Worm (Caenorhabditis elegans): ENCODE results near the gene T22C8.6.

T22C8.6 gene

ce11 chrII:8610585-8610984 lies 19.5 kb downstream of the T22C8.6 start:
- TF ChIP-seq blmp-1 (tag; optimal IDR thresholded peaks at IDR 0.05; ENCODE audit: insufficient read depth) (no peak), dmd-4 (tag; optimal IDR thresholded peaks at IDR 0.05) (no peak), C34F6.9 (tag; optimal IDR thresholded peaks at IDR 0.05) (no peak), lin-11 (tag; optimal IDR thresholded peaks at IDR 0.05) (no peak), lin-39 (tag; optimal IDR thresholded peaks at IDR 0.05) (no peak), unc-55 (GFP tag; optimal IDR thresholded peaks at IDR 0.05) (no peak), lin-13 (GFP tag; optimal IDR thresholded peaks at IDR 0.05) (no peak), elt-1 (tag; optimal IDR thresholded peaks at IDR 0.05) (no peak), mdl-1 (tag; optimal IDR thresholded peaks at IDR 0.05) (no peak), skn-1 (tag; optimal IDR thresholded peaks at IDR 0.05) (no peak), sma-3 (GFP tag; optimal IDR thresholded peaks at IDR 0.05) (no peak), fos-1 (tag; optimal IDR thresholded peaks at IDR 0.05) (no peak), crh-2 (tag; optimal IDR thresholded peaks at IDR 0.05) (no peak), ceh-16 (tag; optimal IDR thresholded peaks at IDR 0.05) (no peak), elt-3 (tag; optimal IDR thresholded peaks at IDR 0.05) (no peak), nhr-6 (tag; optimal IDR thresholded peaks at IDR 0.05) (no peak), ama-1 (optimal IDR thresholded peaks at IDR 0.05) (no peak), sem-4 (tag; optimal IDR thresholded peaks at IDR 0.05) (no peak), nhr-25 (tag; optimal IDR thresholded peaks at IDR 0.05) (no peak), nhr-12 (tag; optimal IDR thresholded peaks at IDR 0.05) (no peak)

- TF ChIP-seq ceh-16 (tag; optimal IDR thresholded peaks at IDR 0.05) (no peak), dmd-4 (tag; optimal IDR thresholded peaks at IDR 0.05) (no peak)
These were observed 20.0 kb downstream of the T22C8.6 start, which contains the start of gene F28C6.9 for ce11 chrII:8610085-8610484. Gene F28C6.9, minus strand, starts transcription at chrII:8610185.

DNA sequence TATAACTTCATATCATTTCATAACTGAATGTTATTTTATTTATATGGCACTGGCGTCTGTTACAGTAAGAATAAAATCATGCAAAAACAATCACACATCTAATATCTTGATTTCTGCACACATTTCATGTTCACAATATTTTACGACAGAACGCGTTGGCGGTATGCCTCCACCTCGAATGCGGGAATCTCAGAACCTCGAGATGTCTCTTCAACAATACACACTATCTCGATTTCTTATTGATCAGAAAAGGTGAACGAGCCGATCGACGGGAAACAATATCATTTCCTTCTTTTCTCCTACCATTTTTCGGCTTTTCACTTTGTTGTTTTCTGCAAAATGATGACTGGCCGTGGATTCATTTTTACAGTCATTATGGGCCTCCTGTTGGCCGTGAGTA lies 22.4 kb downstream of the T22C8.6 start, which contains the start of gene F28C6.10:
Gene F28C6.10 (plus strand): TSS at position 301 of the 400 bp plus-strand sequence.
- TF ChIP-seq egl-27 (tag; optimal IDR thresholded peaks at IDR 0.05) = no peak
- no peak for TF ChIP-seq mab-5 (tag; optimal IDR thresholded peaks at IDR 0.05)
- no peak for TF ChIP-seq mbf-1 (tag; optimal IDR thresholded peaks at IDR 0.05)
- TF ChIP-seq lin-13 (GFP tag; optimal IDR thresholded peaks at IDR 0.05) = no peak
- TF ChIP-seq Y55F3AM.14 (GFP tag; optimal IDR thresholded peaks at IDR 0.05) = no peak
- TF ChIP-seq nhr-21 (tag; optimal IDR thresholded peaks at IDR 0.05) = no peak
- no peak for TF ChIP-seq lin-11 (tag; optimal IDR thresholded peaks at IDR 0.05)
- TF ChIP-seq lsy-2 (tag; optimal IDR thresholded peaks at IDR 0.05) = no peak
- TF ChIP-seq mdl-1 (tag; optimal IDR thresholded peaks at IDR 0.05) = no peak
- TF ChIP-seq nhr-23 (tag; optimal IDR thresholded peaks at IDR 0.05) = no peak
- no peak for TF ChIP-seq zag-1 (tag; optimal IDR thresholded peaks at IDR 0.05)
- TF ChIP-seq C34F6.9 (tag; optimal IDR thresholded peaks at IDR 0.05) = no peak

DNA sequence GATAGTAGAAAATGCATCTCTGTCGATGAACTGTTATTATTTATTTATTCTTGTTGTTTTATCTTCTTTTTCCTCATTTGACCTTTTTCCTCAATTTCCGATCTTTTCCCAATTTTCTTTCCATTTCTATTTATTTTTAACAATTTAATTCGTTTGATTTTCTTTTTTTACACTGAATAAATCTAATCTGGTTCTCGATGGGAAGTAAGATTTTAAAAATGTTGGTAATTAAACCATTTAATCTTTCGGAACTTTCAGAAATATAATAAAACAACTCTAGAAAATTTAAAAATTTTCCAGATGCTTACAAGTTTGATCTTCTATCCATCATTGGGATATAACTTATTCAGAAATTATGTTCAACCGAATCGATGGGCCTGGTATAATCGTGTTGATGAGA lies 23.5 kb downstream of the T22C8.6 start, which contains the start of gene F28C6.8:
Gene F28C6.8 (plus strand): TSS at position 301 of the 400 bp plus-strand sequence.
- TF ChIP-seq mab-5 (tag; optimal IDR thresholded peaks at IDR 0.05) = no peak
- no peak for TF ChIP-seq ztf-11 (tag; optimal IDR thresholded peaks at IDR 0.05)
- TF ChIP-seq crh-2 (tag; optimal IDR thresholded peaks at IDR 0.05) = no peak
- TF ChIP-seq C34F6.9 (tag; optimal IDR thresholded peaks at IDR 0.05) = no peak
- TF ChIP-seq ama-1 (optimal IDR thresholded peaks at IDR 0.05) = no peak
- no peak for TF ChIP-seq nhr-77 (tag; optimal IDR thresholded peaks at IDR 0.05)
- no peak for TF ChIP-seq lin-11 (tag; optimal IDR thresholded peaks at IDR 0.05)
- no peak for TF ChIP-seq nhr-21 (tag; optimal IDR thresholded peaks at IDR 0.05)
- no peak for TF ChIP-seq ceh-16 (tag; optimal IDR thresholded peaks at IDR 0.05)
- TF ChIP-seq nhr-6 (tag; optimal IDR thresholded peaks at IDR 0.05) = no peak
- no peak for TF ChIP-seq lin-13 (GFP tag; optimal IDR thresholded peaks at IDR 0.05)
- TF ChIP-seq R02D3.7 (tag; optimal IDR thresholded peaks at IDR 0.05) = no peak
- no peak for TF ChIP-seq peb-1 (tag; optimal IDR thresholded peaks at IDR 0.05)
- no peak for TF ChIP-seq elt-3 (tag; optimal IDR thresholded peaks at IDR 0.05)

DNA sequence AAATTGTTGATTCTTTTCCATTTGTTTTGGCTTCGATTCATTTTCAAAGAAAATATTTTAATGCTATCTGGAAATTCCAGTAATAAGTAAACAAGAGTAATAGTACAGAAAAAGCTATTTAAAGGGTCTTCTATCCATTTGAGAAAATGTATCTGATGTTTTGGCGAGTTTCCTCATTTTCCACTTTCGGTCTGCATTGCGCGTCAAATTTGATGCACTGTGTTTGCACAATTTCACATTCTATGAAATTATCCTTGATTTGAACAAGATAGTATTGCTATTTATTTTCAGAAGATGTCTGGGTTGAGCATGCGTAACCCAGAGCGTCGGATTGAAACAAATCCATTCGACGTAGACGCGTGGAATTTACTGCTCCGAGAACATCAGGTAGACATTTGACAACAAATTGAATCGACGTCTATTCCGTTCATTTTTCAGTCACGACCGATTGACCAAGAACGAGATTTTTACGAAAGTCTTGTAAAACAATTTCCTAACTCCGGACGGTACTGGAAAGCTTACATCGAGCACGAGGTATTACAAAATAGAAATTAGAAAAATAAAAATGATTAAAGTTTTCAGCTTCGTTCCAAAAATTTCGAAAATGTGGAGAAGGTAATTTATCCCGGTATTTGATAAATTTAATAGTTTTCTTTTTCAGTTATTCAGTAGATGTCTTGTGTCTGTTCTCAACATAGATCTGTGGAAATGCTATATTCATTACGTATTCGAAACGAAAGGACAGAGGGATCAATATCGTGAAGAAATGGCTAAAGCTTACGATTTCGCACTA lies 26.3 kb downstream of the T22C8.6 start, which contains the start of gene suf-1:
Gene suf-1 (plus strand): TSS at position 280 of the 793 bp plus-strand sequence.
- TF ChIP-seq fos-1 (tag; optimal IDR thresholded peaks at IDR 0.05) (peak; percentile 9), lin-13 (GFP tag; optimal IDR thresholded peaks at IDR 0.05) (peak; percentile 33), nhr-129 (tag; optimal IDR thresholded peaks at IDR 0.05) (peak; percentile 14), ama-1 (optimal IDR thresholded peaks at IDR 0.05) (no peak), nhr-6 (tag; optimal IDR thresholded peaks at IDR 0.05) (no peak), gmeb-1 (tag; optimal IDR thresholded peaks at IDR 0.05) (no peak), nhr-12 (tag; optimal IDR thresholded peaks at IDR 0.05) (no peak), lsy-2 (tag; optimal IDR thresholded peaks at IDR 0.05) (peak in 1 of 2 experiments; percentile 58), alr-1 (tag; optimal IDR thresholded peaks at IDR 0.05) (no peak), elt-1 (tag; optimal IDR thresholded peaks at IDR 0.05) (no peak), nhr-11 (tag; optimal IDR thresholded peaks at IDR 0.05) (no peak), crh-2 (tag; optimal IDR thresholded peaks at IDR 0.05) (peak; percentile 36), sem-4 (tag; optimal IDR thresholded peaks at IDR 0.05) (peak; percentile 35), lin-11 (tag; optimal IDR thresholded peaks at IDR 0.05) (no peak), nhr-237 (tag; optimal IDR thresholded peaks at IDR 0.05) (no peak), ztf-1 (GFP tag; conservative IDR thresholded peaks at IDR 0.05) (no peak), nhr-21 (tag; optimal IDR thresholded peaks at IDR 0.05) (peak; percentile 35), nhr-77 (tag; optimal IDR thresholded peaks at IDR 0.05) (no peak), mdl-1 (tag; optimal IDR thresholded peaks at IDR 0.05) (no peak), sma-9 (GFP tag; optimal IDR thresholded peaks at IDR 0.05) (peak; percentile 8), sma-9 (tag; optimal IDR thresholded peaks at IDR 0.05) (no peak)

Data from whole organism, L2 larva.